Fruit fly (Drosophila melanogaster): Measurements from ENCODE around the gene CG13461.

Gene CG13461

DNA sequence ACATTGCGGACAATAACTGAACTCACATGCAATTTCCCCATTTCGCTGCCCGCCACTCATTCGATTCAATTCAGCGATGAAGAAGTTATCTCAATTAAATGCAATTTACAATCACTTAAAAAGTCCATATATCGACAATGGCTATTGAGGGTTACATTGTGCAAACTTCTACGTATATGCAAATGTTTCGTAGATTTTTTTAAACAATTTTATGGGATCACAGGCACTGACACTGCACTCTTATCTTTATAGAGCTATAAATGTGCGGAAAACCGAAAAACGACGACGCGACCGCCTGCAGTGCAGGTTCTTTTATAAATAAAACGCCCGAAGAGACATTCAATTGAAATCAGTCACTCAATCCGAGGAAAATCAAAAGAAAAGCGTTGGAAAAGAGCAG, 36.0 kb upstream of the CG13461 start:
- TF ChIP-seq CG32121 (GFP tag; IDR thresholded peaks at IDR 0.05) (no peak), Ets98B (GFP tag; IDR thresholded peaks at IDR 0.05) (no peak), CG12605 (GFP tag; IDR thresholded peaks at IDR 0.05) (no peak), CG17806 (tag; optimal IDR thresholded peaks at IDR 0.05) (no peak), gl (tag; optimal IDR thresholded peaks at IDR 0.05) (no peak), CG15710 (tag; optimal IDR thresholded peaks at IDR 0.05) (no peak), D1 (tag; optimal IDR thresholded peaks at IDR 0.05) (no peak), rn (GFP tag; IDR thresholded peaks at IDR 0.05) (no peak)

DNA sequence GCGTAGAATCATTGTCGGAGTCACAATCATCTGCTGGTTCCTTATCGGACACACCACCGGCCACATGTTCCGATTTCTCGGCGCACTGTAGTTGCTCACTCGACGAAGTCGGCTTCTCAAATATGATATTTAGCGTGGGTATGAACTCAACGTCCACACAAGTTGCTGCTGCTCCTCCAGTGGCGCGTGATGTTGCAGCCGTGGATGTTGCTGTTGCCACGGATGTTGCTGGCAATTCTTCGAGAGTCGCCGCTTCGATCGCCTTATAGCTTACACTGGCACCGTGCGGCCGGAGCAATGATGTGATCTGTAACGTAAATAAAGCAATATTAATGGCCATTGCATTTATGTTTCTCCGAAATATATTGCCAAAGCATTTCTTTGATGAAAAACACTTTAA, 32.0 kb upstream of the CG13461 start:
- TF ChIP-seq D1 (tag; optimal IDR thresholded peaks at IDR 0.05) (no peak), CG13204 (GFP tag; optimal IDR thresholded peaks at IDR 0.05) (no peak), Pif1A (GFP tag; optimal IDR thresholded peaks at IDR 0.05) (no peak), EcR (GFP tag; optimal IDR thresholded peaks at IDR 0.05) (no peak), CG14655 (GFP tag; optimal IDR thresholded peaks at IDR 0.05) (no peak), CG9948 (tag; optimal IDR thresholded peaks at IDR 0.05) (no peak), CG12605 (GFP tag; IDR thresholded peaks at IDR 0.05) (no peak), CG4496 (GFP tag; IDR thresholded peaks at IDR 0.05) (no peak), gl (tag; optimal IDR thresholded peaks at IDR 0.05) (no peak), CG8159 (tag; optimal IDR thresholded peaks at IDR 0.05) (no peak), CG32121 (GFP tag; IDR thresholded peaks at IDR 0.05) (no peak), CG34367 (tag; optimal IDR thresholded peaks at IDR 0.05) (no peak), CG8301 (tag; optimal IDR thresholded peaks at IDR 0.05) (no peak), Ets98B (GFP tag; IDR thresholded peaks at IDR 0.05) (no peak), fd96Ca (GFP tag; IDR thresholded peaks at IDR 0.05) (no peak), Pif1B (GFP tag; optimal IDR thresholded peaks at IDR 0.05) (no peak), CG15710 (tag; optimal IDR thresholded peaks at IDR 0.05) (no peak), Snoo (tag; optimal IDR thresholded peaks at IDR 0.05) (no peak), CG17806 (tag; optimal IDR thresholded peaks at IDR 0.05) (no peak), CG10348 (GFP tag; IDR thresholded peaks at IDR 0.05) (no peak)

DNA sequence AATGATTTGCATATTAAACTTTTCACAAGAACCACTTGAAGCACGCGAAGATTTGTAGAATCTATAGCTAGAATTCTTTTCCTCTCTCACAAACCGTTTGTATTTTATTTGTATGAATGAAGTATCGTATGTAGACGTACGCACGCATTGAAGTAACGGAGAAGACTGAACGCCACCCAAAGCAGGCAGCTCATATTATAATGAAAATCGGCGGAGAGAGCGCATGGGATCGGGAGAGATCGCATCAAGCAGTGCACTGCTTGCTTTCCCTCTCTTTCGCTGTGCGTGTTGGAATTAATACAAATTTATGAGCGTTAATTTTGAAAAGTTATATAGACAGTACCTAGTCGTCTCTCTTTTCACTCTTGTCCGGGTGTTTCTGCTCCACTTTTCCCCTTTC, 27.0 kb upstream of the CG13461 start:
- peak; percentile 35 for TF ChIP-seq CG12605 (GFP tag; IDR thresholded peaks at IDR 0.05)
- no peak for TF ChIP-seq CG9948 (tag; optimal IDR thresholded peaks at IDR 0.05)
- TF ChIP-seq CG32121 (GFP tag; IDR thresholded peaks at IDR 0.05), result peak; percentile 9; the same call in 1 of the 2 replicates
- TF ChIP-seq gl (tag; optimal IDR thresholded peaks at IDR 0.05), result no peak
- peak; percentile 27; the same call in 1 of the 2 replicates for TF ChIP-seq Ets98B (GFP tag; IDR thresholded peaks at IDR 0.05)
- TF ChIP-seq CG13204 (GFP tag; optimal IDR thresholded peaks at IDR 0.05), result no peak
- TF ChIP-seq Pif1A (GFP tag; optimal IDR thresholded peaks at IDR 0.05), result no peak
- no peak for TF ChIP-seq Snoo (tag; optimal IDR thresholded peaks at IDR 0.05)
- TF ChIP-seq CG34367 (tag; optimal IDR thresholded peaks at IDR 0.05), result no peak

dm6 chr3L:15078347-15078746, 26.1 kb upstream of the CG13461 start, which contains the start of gene Or71a:
TSS of gene Or71a (minus strand) at chr3L:15078447.
- TF ChIP-seq CG17806 (tag; optimal IDR thresholded peaks at IDR 0.05) (no peak), CG9948 (tag; optimal IDR thresholded peaks at IDR 0.05) (no peak), rn (GFP tag; IDR thresholded peaks at IDR 0.05) (no peak), Pif1A (GFP tag; optimal IDR thresholded peaks at IDR 0.05) (no peak), Snoo (tag; optimal IDR thresholded peaks at IDR 0.05) (no peak), CG34367 (tag; optimal IDR thresholded peaks at IDR 0.05) (no peak), CG32121 (GFP tag; IDR thresholded peaks at IDR 0.05) (no peak), EcR (GFP tag; optimal IDR thresholded peaks at IDR 0.05) (no peak), CG8301 (tag; optimal IDR thresholded peaks at IDR 0.05) (no peak), gl (tag; optimal IDR thresholded peaks at IDR 0.05) (no peak), CG13204 (GFP tag; optimal IDR thresholded peaks at IDR 0.05) (no peak), Pif1B (GFP tag; optimal IDR thresholded peaks at IDR 0.05) (no peak), D1 (tag; optimal IDR thresholded peaks at IDR 0.05) (no peak)

dm6 chr3L:15076380-15076779, 24.1 kb upstream of the CG13461 start:
- TF ChIP-seq CG8159 (tag; optimal IDR thresholded peaks at IDR 0.05) (no peak), EcR (GFP tag; optimal IDR thresholded peaks at IDR 0.05) (peak; percentile 30)

dm6 chr3L:15073680-15074079, 21.4 kb upstream of the CG13461 start:
- no peak for TF ChIP-seq CG14655 (GFP tag; optimal IDR thresholded peaks at IDR 0.05)
- TF ChIP-seq CG13204 (GFP tag; optimal IDR thresholded peaks at IDR 0.05), result no peak
- no peak for TF ChIP-seq CG8159 (tag; optimal IDR thresholded peaks at IDR 0.05)
- no peak for TF ChIP-seq CG32121 (GFP tag; IDR thresholded peaks at IDR 0.05)
- TF ChIP-seq EcR (GFP tag; optimal IDR thresholded peaks at IDR 0.05), result no peak
- no peak for TF ChIP-seq Snoo (tag; optimal IDR thresholded peaks at IDR 0.05)
- TF ChIP-seq CG8301 (tag; optimal IDR thresholded peaks at IDR 0.05), result no peak
- TF ChIP-seq fd96Ca (GFP tag; IDR thresholded peaks at IDR 0.05), result no peak

dm6 chr3L:15072149-15072548, 19.9 kb upstream of the CG13461 start:
- TF ChIP-seq fd96Ca (GFP tag; IDR thresholded peaks at IDR 0.05) (no peak), CG15710 (tag; optimal IDR thresholded peaks at IDR 0.05) (no peak), Ets98B (GFP tag; IDR thresholded peaks at IDR 0.05) (no peak), Pif1A (GFP tag; optimal IDR thresholded peaks at IDR 0.05) (no peak), CG12605 (GFP tag; IDR thresholded peaks at IDR 0.05) (no peak), CG32121 (GFP tag; IDR thresholded peaks at IDR 0.05) (no peak), CG14655 (GFP tag; optimal IDR thresholded peaks at IDR 0.05) (no peak), CG17806 (tag; optimal IDR thresholded peaks at IDR 0.05) (no peak), Pif1B (GFP tag; optimal IDR thresholded peaks at IDR 0.05) (no peak), CG10348 (GFP tag; IDR thresholded peaks at IDR 0.05) (no peak)

Data from whole organism, pupa.